Worm (Caenorhabditis elegans): ENCODE results near the gene mltn-10.

ce11 chrII:14645290-14645689 is 22.4 kb downstream of the mltn-10 start:
- TF ChIP-seq ama-1 (optimal IDR thresholded peaks at IDR 0.05) = no peak
- no peak for TF ChIP-seq hmg-4 (GFP tag; optimal IDR thresholded peaks at IDR 0.05)

Measured in whole organism, early embryonic.